Worm (Caenorhabditis elegans): Measurements from ENCODE around the gene grl-14.

Gene grl-14

DNA sequence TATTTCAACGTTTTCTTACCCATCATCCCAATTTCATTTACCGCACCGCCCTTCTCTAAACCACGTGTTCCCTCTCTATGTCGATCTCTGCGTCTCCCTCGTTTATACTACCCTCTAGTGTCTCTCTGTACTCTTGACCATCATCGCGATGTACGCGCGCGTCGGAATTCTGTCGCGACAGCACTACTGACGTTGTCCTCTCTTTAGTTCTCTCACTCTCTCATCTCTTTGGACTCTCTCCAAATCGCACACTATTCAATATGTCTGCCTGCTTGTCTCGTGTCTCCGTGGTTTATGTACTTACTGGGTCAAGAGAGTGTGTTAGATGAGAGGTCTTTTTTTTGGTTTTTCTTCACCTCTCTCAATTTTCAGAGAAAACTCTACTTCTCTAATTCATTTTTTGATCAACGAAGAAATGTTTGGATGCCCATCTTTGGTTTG, 47.1 kb upstream of the grl-14 start (continued):
- TF ChIP-seq ceh-9 (tag; optimal IDR thresholded peaks at IDR 0.05), result no peak
- no peak for TF ChIP-seq nhr-67 (tag; optimal IDR thresholded peaks at IDR 0.05)
- TF ChIP-seq nfya-1 (tag; optimal IDR thresholded peaks at IDR 0.05; ENCODE audit: insufficient read depth), result peak; percentile 95
- no peak for TF ChIP-seq pha-4 (tag; optimal IDR thresholded peaks at IDR 0.05)
- peak; percentile 98 for TF ChIP-seq mdl-1 (tag; optimal IDR thresholded peaks at IDR 0.05)
- TF ChIP-seq ceh-16 (tag; optimal IDR thresholded peaks at IDR 0.05), result no peak
- TF ChIP-seq nhr-12 (tag; optimal IDR thresholded peaks at IDR 0.05), result no peak
- peak; percentile 76 for TF ChIP-seq snpc-4 (tag; optimal IDR thresholded peaks at IDR 0.05)
- TF ChIP-seq egl-5 (tag; optimal IDR thresholded peaks at IDR 0.05), result peak; percentile 97
- peak in 1 of 3 experiments; percentile 33 for TF ChIP-seq elt-3 (tag; optimal IDR thresholded peaks at IDR 0.05)
- peak; percentile 63 for TF ChIP-seq lin-15B (tag; optimal IDR thresholded peaks at IDR 0.05)
- peak; percentile 91 for TF ChIP-seq ceh-28 (tag; optimal IDR thresholded peaks at IDR 0.05)

DNA sequence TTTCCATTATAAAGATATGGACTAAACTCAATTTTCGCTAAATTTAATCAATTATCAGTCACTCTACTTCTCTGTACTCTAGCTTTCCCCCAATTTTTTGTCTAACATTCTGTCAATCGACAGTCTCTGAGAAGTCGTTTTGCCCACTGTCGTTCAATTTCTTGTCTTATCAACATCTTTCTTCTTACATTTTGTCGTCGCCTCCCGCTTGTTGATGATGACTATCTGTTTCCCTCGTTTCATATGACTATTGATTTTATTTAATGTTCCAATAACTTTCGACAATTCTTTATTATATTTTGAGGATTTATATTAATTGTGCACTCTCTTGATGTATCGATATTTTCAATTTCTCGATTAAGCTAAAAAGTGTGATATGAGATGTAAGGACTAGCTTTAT, 46.5 kb upstream of the grl-14 start:
- no peak for TF ChIP-seq daf-12 (tag; optimal IDR thresholded peaks at IDR 0.05)
- TF ChIP-seq ztf-4 (tag; optimal IDR thresholded peaks at IDR 0.05), result no peak
- TF ChIP-seq nhr-28 (tag; optimal IDR thresholded peaks at IDR 0.05), result no peak
- TF ChIP-seq jun-1 (tag; optimal IDR thresholded peaks at IDR 0.05), result no peak
- no peak for TF ChIP-seq hmg-11 (tag; optimal IDR thresholded peaks at IDR 0.05)
- no peak for TF ChIP-seq nhr-67 (tag; optimal IDR thresholded peaks at IDR 0.05)
- peak; percentile 45 for TF ChIP-seq pqm-1 (tag; optimal IDR thresholded peaks at IDR 0.05)
- TF ChIP-seq unc-39 (tag; optimal IDR thresholded peaks at IDR 0.05), result no peak
- no peak for TF ChIP-seq ceh-82 (tag; optimal IDR thresholded peaks at IDR 0.05)
- TF ChIP-seq lin-39 (tag; optimal IDR thresholded peaks at IDR 0.05), result no peak
- TF ChIP-seq fkh-10 (GFP tag; optimal IDR thresholded peaks at IDR 0.05), result no peak
- TF ChIP-seq elt-3 (tag; optimal IDR thresholded peaks at IDR 0.05), result peak in 1 of 3 experiments; percentile 30
- no peak for TF ChIP-seq fos-1 (tag; optimal IDR thresholded peaks at IDR 0.05)
- no peak for TF ChIP-seq unc-62 (GFP tag; optimal IDR thresholded peaks at IDR 0.05)
- TF ChIP-seq nhr-237 (tag; optimal IDR thresholded peaks at IDR 0.05), result no peak
- no peak for TF ChIP-seq R02D3.7 (tag; optimal IDR thresholded peaks at IDR 0.05)
- TF ChIP-seq nhr-76 (tag; optimal IDR thresholded peaks at IDR 0.05), result no peak
- no peak for TF ChIP-seq egl-27 (tag; optimal IDR thresholded peaks at IDR 0.05)
- no peak for TF ChIP-seq tbx-2 (tag; optimal IDR thresholded peaks at IDR 0.05)
- TF ChIP-seq zag-1 (tag; optimal IDR thresholded peaks at IDR 0.05), result no peak
- no peak for TF ChIP-seq eor-1 (tag; optimal IDR thresholded peaks at IDR 0.05)
- no peak for TF ChIP-seq nhr-77 (tag; optimal IDR thresholded peaks at IDR 0.05)
- peak; percentile 65 for TF ChIP-seq ama-1 (optimal IDR thresholded peaks at IDR 0.05)
- no peak for TF ChIP-seq aly-2 (tag; optimal IDR thresholded peaks at IDR 0.05)
- TF ChIP-seq fkh-2 (tag; optimal IDR thresholded peaks at IDR 0.05), result no peak
- no peak for TF ChIP-seq nhr-11 (tag; optimal IDR thresholded peaks at IDR 0.05)
- TF ChIP-seq elt-2 (tag; optimal IDR thresholded peaks at IDR 0.05), result peak; percentile 41
- TF ChIP-seq ztf-11 (tag; optimal IDR thresholded peaks at IDR 0.05), result no peak
- TF ChIP-seq snpc-4 (tag; optimal IDR thresholded peaks at IDR 0.05), result no peak
- peak; percentile 18 for TF ChIP-seq ceh-28 (tag; optimal IDR thresholded peaks at IDR 0.05)
- peak; percentile 47 for TF ChIP-seq nhr-23 (tag; optimal IDR thresholded peaks at IDR 0.05)
- no peak for TF ChIP-seq egl-5 (tag; optimal IDR thresholded peaks at IDR 0.05)
- no peak for TF ChIP-seq lin-15B (tag; optimal IDR thresholded peaks at IDR 0.05)
- TF ChIP-seq skn-1 (tag; optimal IDR thresholded peaks at IDR 0.05), result no peak
- no peak for TF ChIP-seq pha-4 (tag; optimal IDR thresholded peaks at IDR 0.05)
- no peak for TF ChIP-seq sea-2 (GFP tag; optimal IDR thresholded peaks at IDR 0.05)
- no peak for TF ChIP-seq nfya-1 (tag; optimal IDR thresholded peaks at IDR 0.05; ENCODE audit: insufficient read depth)
- TF ChIP-seq nhr-25 (tag; optimal IDR thresholded peaks at IDR 0.05), result no peak
- no peak for TF ChIP-seq ceh-9 (tag; optimal IDR thresholded peaks at IDR 0.05)
- TF ChIP-seq nhr-43 (tag; optimal IDR thresholded peaks at IDR 0.05; ENCODE audit: poor library complexity, severe bottlenecking), result no peak
- no peak for TF ChIP-seq lsy-12 (tag; optimal IDR thresholded peaks at IDR 0.05)
- TF ChIP-seq ZK546.5 (tag; optimal IDR thresholded peaks at IDR 0.05), result no peak
- TF ChIP-seq mdl-1 (tag; optimal IDR thresholded peaks at IDR 0.05), result no peak
- TF ChIP-seq nhr-12 (tag; optimal IDR thresholded peaks at IDR 0.05), result no peak
